Worm (Caenorhabditis elegans) whole organism, early embryonic: ENCODE measurements around the gene Y57A10C.11.

Experiments
- B0310.2 ChIP-seq: sonication (generic microtip); optimal IDR thresholded peaks from 2 replicates; lab custom pipeline; 2016; ENCODE audit warnings: mild to moderate bottlenecking, missing genetic modification characterization, missing compliant biosample characterization
- F13C5.2 ChIP-seq: sonication (generic microtip); optimal IDR thresholded peaks from 2 replicates; lab custom pipeline; 2017; ENCODE audit warnings: mild to moderate bottlenecking, missing genetic modification characterization, inconsistent platforms, missing compliant biosample characterization
- aly-1 ChIP-seq: sonication (generic microtip); optimal IDR thresholded peaks from 2 replicates; lab custom pipeline; 2016; ENCODE audit warnings: missing genetic modification characterization, missing compliant biosample characterization
- ama-1 ChIP-seq: fragments of 150-350 bp; optimal IDR thresholded peaks from 2 replicates; lab custom pipeline; 2014
- ceh-13 ChIP-seq: fragments of 200-800 bp; sonication (Bioruptor generic); optimal IDR thresholded peaks from 2 replicates; lab custom pipeline; 2018; ENCODE audit warnings: mild to moderate bottlenecking, missing genetic modification characterization, missing compliant biosample characterization
- ceh-36 ChIP-seq: sonication (generic microtip); optimal IDR thresholded peaks from 2 replicates; lab custom pipeline; 2016; ENCODE audit warnings: missing genetic modification characterization, inconsistent platforms, missing compliant biosample characterization
- ets-7 ChIP-seq: sonication (generic microtip); optimal IDR thresholded peaks from 2 replicates; lab custom pipeline; 2016; ENCODE audit warnings: missing genotype, missing genetic modification characterization, missing compliant biosample characterization
- flt-1 ChIP-seq: fragments of 200-800 bp; sonication (Bioruptor generic); IDR thresholded peaks from 2 replicates; pipeline ENCODE4 v1.3.6; 2022; ENCODE audit warnings: missing genetic modification characterization, missing compliant biosample characterization
- hmbx-1 ChIP-seq: sonication (generic microtip); optimal IDR thresholded peaks from 2 replicates; lab custom pipeline; 2016; ENCODE audit warnings: mild to moderate bottlenecking, missing genetic modification characterization, missing compliant biosample characterization
- hmg-4 ChIP-seq: fragments of 200-800 bp; sonication (Bioruptor generic); optimal IDR thresholded peaks from 2 replicates; lab custom pipeline; 2018; ENCODE audit warnings: mild to moderate bottlenecking, missing genetic modification characterization, missing compliant biosample characterization
- hnd-1 ChIP-seq: sonication (generic microtip); optimal IDR thresholded peaks from 2 replicates; lab custom pipeline; 2016; ENCODE audit warnings: missing genetic modification characterization, missing compliant biosample characterization
- pes-1 ChIP-seq: fragments of 200-800 bp; sonication (Bioruptor generic); IDR thresholded peaks from 2 replicates; pipeline ENCODE4 v1.3.6; 2022; ENCODE audit warnings: missing genetic modification reagents, missing genetic modification characterization, missing compliant biosample characterization
- scrt-1 ChIP-seq: fragments of 200-800 bp; sonication (Bioruptor generic); IDR thresholded peaks from 2 replicates; pipeline ENCODE4 v1.3.6; 2022; ENCODE audit warnings: missing genetic modification characterization, missing compliant biosample characterization
- sea-1 ChIP-seq: fragments of 200-800 bp; sonication (Bioruptor generic); conservative IDR thresholded peaks from 2 replicates; pipeline ENCODE4 v1.3.6; 2022; ENCODE audit warnings: missing genetic modification characterization, missing compliant biosample characterization
- tbx-11 ChIP-seq: fragments of 200-800 bp; sonication (Bioruptor generic); IDR thresholded peaks from 2 replicates; pipeline ENCODE4 v1.3.6; 2022; ENCODE audit warnings: missing genetic modification characterization, missing compliant biosample characterization
- tbx-37 ChIP-seq: fragments of 200-800 bp; sonication (Bioruptor generic); conservative IDR thresholded peaks from 2 replicates; pipeline ENCODE4 v1.3.6; 2022; ENCODE audit warnings: missing genetic modification reagents, missing genetic modification characterization, missing compliant biosample characterization
- tra-4 ChIP-seq: sonication (generic microtip); optimal IDR thresholded peaks from 2 replicates; lab custom pipeline; 2017; ENCODE audit warnings: missing genetic modification characterization, missing compliant biosample characterization

Gene Y57A10C.11

DNA sequence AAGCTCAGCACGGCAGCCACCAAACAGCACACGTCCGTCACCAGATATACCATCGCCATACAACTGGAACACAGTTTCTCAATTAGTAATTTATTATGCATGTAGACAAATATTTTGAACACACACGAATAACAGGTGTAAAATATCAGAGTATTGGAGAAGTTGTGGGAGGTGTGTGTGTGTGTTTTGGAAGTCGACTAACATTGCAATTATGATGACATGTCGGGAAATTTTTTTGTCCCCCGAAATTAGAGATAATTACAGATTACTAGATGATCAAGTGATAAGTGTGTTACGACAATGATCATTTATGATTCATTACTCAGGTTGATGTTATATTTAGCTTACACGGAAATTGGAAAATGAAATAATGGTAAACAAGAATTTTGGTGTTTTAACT is 15.0 kb upstream of the Y57A10C.11 start, which contains the start of gene Y57A10C.8:
TSS of gene Y57A10C.8 (minus strand) at position 101 of the 400 bp plus-strand sequence.
- TF ChIP-seq tbx-37 (GFP tag; lab: Robert Waterston, UW) (no peak), hnd-1 (tag; lab: Kevin White, UChicago) (no peak), ceh-13 (GFP tag; lab: Kevin White, UChicago) (no peak), hmg-4 (GFP tag; lab: Kevin White, UChicago) (no peak), hmbx-1 (tag; lab: Kevin White, UChicago) (no peak), pes-1 (GFP tag; lab: Robert Waterston, UW) (no peak), ets-7 (no peak), sea-1 (no peak), ama-1 (no peak), flt-1 (GFP tag; lab: Robert Waterston, UW) (no peak), B0310.2 (tag; lab: Kevin White, UChicago) (no peak), aly-1 (tag; lab: Kevin White, UChicago) (no peak), tbx-11 (GFP tag; lab: Robert Waterston, UW) (no peak), scrt-1 (GFP tag; lab: Robert Waterston, UW) (no peak)

- TF ChIP-seq ceh-36 (tag; lab: Kevin White, UChicago) (no peak), flt-1 (GFP tag; lab: Robert Waterston, UW) (no peak), tra-4 (tag; lab: Kevin White, UChicago) (no peak), tbx-11 (GFP tag; lab: Robert Waterston, UW) (no peak), ama-1 (no peak), B0310.2 (tag; lab: Kevin White, UChicago) (no peak), ets-7 (no peak), hmbx-1 (tag; lab: Kevin White, UChicago) (no peak), F13C5.2 (tag; lab: Kevin White, UChicago) (no peak), ceh-13 (GFP tag; lab: Kevin White, UChicago) (no peak)
These were observed 11.0 kb upstream of the Y57A10C.11 start, which contains the start of gene daf-22 for ce11 chrII:12425644-12426222. Gene daf-22 (minus strand): TSS chrII:12425694.

DNA sequence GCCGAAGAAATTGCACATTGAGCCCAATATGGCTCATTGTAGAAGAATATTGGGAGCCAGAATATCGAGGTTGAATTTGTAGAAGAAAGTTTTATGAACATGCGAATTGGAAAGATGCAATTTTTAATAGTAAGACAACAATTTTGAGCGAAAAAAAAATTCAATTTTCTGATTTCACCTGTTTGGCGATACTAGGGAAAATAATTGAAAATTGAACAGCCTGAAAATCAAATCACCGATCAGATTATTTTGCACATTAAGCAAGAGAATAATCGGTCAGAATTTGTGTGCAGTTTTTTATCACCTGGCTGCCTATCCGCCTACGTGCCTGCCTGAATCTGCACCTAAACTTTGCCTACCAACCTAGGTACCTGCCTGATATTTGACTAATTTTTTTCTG is 5.8 kb upstream of the Y57A10C.11 start, which contains the start of gene sre-26:
TSS of gene sre-26 (minus strand) at position 101 of the 400 bp plus-strand sequence.
- no peak for TF ChIP-seq ceh-36 (tag; lab: Kevin White, UChicago)
- no peak for TF ChIP-seq F13C5.2 (tag; lab: Kevin White, UChicago)
- TF ChIP-seq B0310.2 (tag; lab: Kevin White, UChicago), result no peak
- no peak for TF ChIP-seq sea-1
- no peak for TF ChIP-seq ets-7
- TF ChIP-seq aly-1 (tag; lab: Kevin White, UChicago), result no peak
- TF ChIP-seq hmg-4 (GFP tag; lab: Kevin White, UChicago), result no peak
- no peak for TF ChIP-seq hnd-1 (tag; lab: Kevin White, UChicago)
- no peak for TF ChIP-seq tbx-11 (GFP tag; lab: Robert Waterston, UW)
- no peak for TF ChIP-seq ama-1
- no peak for TF ChIP-seq tbx-37 (GFP tag; lab: Robert Waterston, UW)

- TF ChIP-seq sea-1 (no peak), ama-1 (no peak), F13C5.2 (tag; lab: Kevin White, UChicago) (no peak), hmbx-1 (tag; lab: Kevin White, UChicago) (no peak), ceh-13 (GFP tag; lab: Kevin White, UChicago) (no peak), aly-1 (tag; lab: Kevin White, UChicago) (no peak), B0310.2 (tag; lab: Kevin White, UChicago) (no peak), pes-1 (GFP tag; lab: Robert Waterston, UW) (no peak), ceh-36 (tag; lab: Kevin White, UChicago) (no peak), hnd-1 (tag; lab: Kevin White, UChicago) (no peak), ets-7 (no peak), hmg-4 (GFP tag; lab: Kevin White, UChicago) (no peak), tra-4 (tag; lab: Kevin White, UChicago) (no peak), tbx-37 (GFP tag; lab: Robert Waterston, UW) (no peak)
These were observed 3.3 kb upstream of the Y57A10C.11 start for ce11 chrII:12417996-12418395.

DNA sequence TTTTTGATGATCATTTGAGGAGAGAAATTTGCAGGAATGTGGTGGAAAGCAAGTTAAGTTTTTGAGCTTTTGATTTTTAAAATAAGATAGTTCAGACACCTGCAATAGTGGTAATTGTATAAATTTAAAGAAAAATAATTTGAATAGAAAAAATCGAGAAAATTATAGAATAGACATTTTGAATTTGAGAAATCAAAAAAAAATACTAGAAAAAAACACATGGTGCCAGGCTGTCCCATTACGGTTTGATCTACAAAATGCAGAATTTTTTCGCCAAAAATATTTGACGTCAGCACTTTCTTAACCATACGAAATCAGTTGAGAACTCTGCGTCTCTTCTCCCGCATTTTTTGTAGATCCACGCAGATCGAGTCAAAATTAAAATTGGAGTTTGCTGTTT is 2.8 kb upstream of the Y57A10C.11 start, which contains the start of gene sre-27:
TSS of gene sre-27 (minus strand) at position 101 of the 400 bp plus-strand sequence.
- no peak for TF ChIP-seq ets-7
- no peak for TF ChIP-seq hnd-1 (tag; lab: Kevin White, UChicago)
- no peak for TF ChIP-seq ama-1
- no peak for TF ChIP-seq hmbx-1 (tag; lab: Kevin White, UChicago)
- TF ChIP-seq flt-1 (GFP tag; lab: Robert Waterston, UW), result no peak
- no peak for TF ChIP-seq ceh-36 (tag; lab: Kevin White, UChicago)
- TF ChIP-seq pes-1 (GFP tag; lab: Robert Waterston, UW), result no peak
- no peak for TF ChIP-seq F13C5.2 (tag; lab: Kevin White, UChicago)

ce11 chrII:12412417-12412816 is 2.3 kb downstream of the Y57A10C.11 start, which contains the start of gene Y57A10C.1:
Gene Y57A10C.1 (minus strand): TSS chrII:12412517.
- TF ChIP-seq tbx-11 (GFP tag; lab: Robert Waterston, UW) (no peak), B0310.2 (tag; lab: Kevin White, UChicago) (no peak), tra-4 (tag; lab: Kevin White, UChicago) (no peak), hmbx-1 (tag; lab: Kevin White, UChicago) (no peak), scrt-1 (GFP tag; lab: Robert Waterston, UW) (no peak), ets-7 (no peak), pes-1 (GFP tag; lab: Robert Waterston, UW) (no peak), tbx-37 (GFP tag; lab: Robert Waterston, UW) (no peak), ama-1 (no peak), F13C5.2 (tag; lab: Kevin White, UChicago) (no peak), sea-1 (no peak), ceh-36 (tag; lab: Kevin White, UChicago) (no peak), hnd-1 (tag; lab: Kevin White, UChicago) (no peak), flt-1 (GFP tag; lab: Robert Waterston, UW) (no peak), aly-1 (tag; lab: Kevin White, UChicago) (no peak), ceh-13 (GFP tag; lab: Kevin White, UChicago) (no peak), hmg-4 (GFP tag; lab: Kevin White, UChicago) (no peak)
